Fruit fly (Drosophila melanogaster) whole organism, pupa: Measurements from ENCODE around the gene eca.

Experiments
- CG10348 ChIP-seq: fragments of 200-800 bp; sonication (Bioruptor generic); IDR thresholded peaks from 2 replicates; pipeline ENCODE4 v1.3.6; 2022; ENCODE audit warnings: missing biosample characterization, missing genetic modification characterization
- CG12605 ChIP-seq: fragments of 200-800 bp; sonication (Bioruptor generic); IDR thresholded peaks from 2 replicates; pipeline ENCODE4 v1.3.6; 2022; ENCODE audit warnings: missing biosample characterization, missing genetic modification characterization
- CG14655 ChIP-seq: fragments of 200-800 bp; sonication (Bioruptor generic); optimal IDR thresholded peaks from 3 replicates; lab custom pipeline; 2017; ENCODE audit warnings: mild to moderate bottlenecking, missing biosample characterization, missing genetic modification reagents, missing genetic modification characterization
- CG17806 ChIP-seq: fragments of 200-800 bp; sonication (Bioruptor generic); optimal IDR thresholded peaks from 2 replicates; lab custom pipeline; 2018; ENCODE audit warnings: missing biosample characterization, mild to moderate bottlenecking, missing genetic modification characterization, moderate library complexity
- CG34367 ChIP-seq: fragments of 200-800 bp; sonication (Bioruptor generic); optimal IDR thresholded peaks from 2 replicates; lab custom pipeline; 2018; ENCODE audit warnings: missing biosample characterization, mild to moderate bottlenecking, missing genetic modification characterization
- CG4496 ChIP-seq: fragments of 200-800 bp; sonication (Bioruptor generic); IDR thresholded peaks from 3 replicates; pipeline ENCODE4 v1.3.6; 2022; ENCODE audit warnings: missing biosample characterization, missing genetic modification characterization
- CG8159 ChIP-seq: fragments of 200-800 bp; sonication (Bioruptor generic); optimal IDR thresholded peaks from 3 replicates; lab custom pipeline; 2018; ENCODE audit warnings: missing biosample characterization, mild to moderate bottlenecking, missing genetic modification characterization, moderate library complexity
- CG8301 ChIP-seq: fragments of 200-800 bp; sonication (Bioruptor generic); optimal IDR thresholded peaks from 2 replicates; lab custom pipeline; 2018; ENCODE audit warnings: missing biosample characterization, mild to moderate bottlenecking, missing genetic modification characterization
- CG9948 ChIP-seq: fragments of 200-800 bp; sonication (Bioruptor generic); optimal IDR thresholded peaks from 2 replicates; lab custom pipeline; 2018; ENCODE audit warnings: missing biosample characterization, mild to moderate bottlenecking, missing genetic modification characterization, moderate library complexity
- D1 ChIP-seq: fragments of 200-800 bp; sonication (Bioruptor generic); optimal IDR thresholded peaks from 2 replicates; lab custom pipeline; 2018; ENCODE audit warnings: missing biosample characterization, mild to moderate bottlenecking, missing genetic modification characterization, moderate library complexity
- EcR ChIP-seq: fragments of 200-800 bp; sonication (Bioruptor generic); optimal IDR thresholded peaks from 3 replicates; lab custom pipeline; 2019; ENCODE audit warnings: missing biosample characterization, missing genetic modification characterization, mild to moderate bottlenecking, moderate library complexity, missing genetic modification reagents
- Ets98B ChIP-seq: fragments of 200-800 bp; sonication (Bioruptor generic); IDR thresholded peaks from 2 replicates; pipeline ENCODE4 v1.3.6; 2022; ENCODE audit warnings: missing biosample characterization, missing genetic modification characterization
- Snoo ChIP-seq: fragments of 200-800 bp; sonication (Bioruptor generic); optimal IDR thresholded peaks from 3 replicates; lab custom pipeline; 2017; ENCODE audit warnings: missing biosample characterization, mild to moderate bottlenecking, missing genetic modification characterization, inconsistent platforms
- fd96Ca ChIP-seq: fragments of 200-800 bp; sonication (Bioruptor generic); IDR thresholded peaks from 3 replicates; pipeline ENCODE4 v1.3.6; 2022; ENCODE audit warnings: missing biosample characterization, missing genetic modification characterization

- TF ChIP-seq fd96Ca: no peak
- TF ChIP-seq Ets98B (GFP tag; lab: Robert Waterston, UW): no peak
- no peak for TF ChIP-seq CG17806 (tag; lab: Kevin White, UChicago)
- no peak for TF ChIP-seq CG4496
- TF ChIP-seq CG10348 (GFP tag; lab: Robert Waterston, UW): no peak
- no peak for TF ChIP-seq CG34367
- TF ChIP-seq CG8301: no peak
- TF ChIP-seq CG14655 (GFP tag; lab: Kevin White, UChicago): no peak
- TF ChIP-seq CG12605 (GFP tag; lab: Robert Waterston, UW): no peak
- TF ChIP-seq EcR (GFP tag; lab: Kevin White, UChicago): no peak
- TF ChIP-seq CG9948 (tag; lab: Kevin White, UChicago): no peak
- TF ChIP-seq D1: no peak
- no peak for TF ChIP-seq CG8159
- no peak for TF ChIP-seq Snoo (tag; lab: Kevin White, UChicago)
Observed at dm6 chr3R:9640313-9640712, 45.0 kb downstream of the eca start.
